Fruit fly (Drosophila melanogaster) whole organism, embryonic: Measurements from ENCODE around the gene CG6938.
A peak's percentile ranks its signal among the peaks of the same experiment; 100 is the strongest.

Experiments
- Blimp-1 ChIP-seq: fragments of 200-800 bp; sonication (Bioruptor generic); optimal IDR thresholded peaks from 3 replicates; lab custom pipeline; 2018; ENCODE audit warnings: missing biosample characterization, missing genetic modification characterization, mild to moderate bottlenecking, moderate library complexity, missing genetic modification reagents
- CG11504 ChIP-seq: fragments of 200-800 bp; sonication (Bioruptor generic); optimal IDR thresholded peaks from 3 replicates; lab custom pipeline; 2019; ENCODE audit warnings: missing biosample characterization, mild to moderate bottlenecking, missing genetic modification characterization, moderate library complexity
- CG11696 ChIP-seq: fragments of 200-800 bp; sonication (Bioruptor generic); IDR thresholded peaks from 2 replicates; pipeline ENCODE4 v1.3.6; 2022; ENCODE audit warnings: missing biosample characterization, missing genetic modification characterization
- CG12236 ChIP-seq: fragments of 200-800 bp; sonication (Bioruptor generic); optimal IDR thresholded peaks from 2 replicates; lab custom pipeline; 2016; ENCODE audit warnings: missing biosample characterization, missing genetic modification characterization
- CG12659 ChIP-seq: fragments of 200-800 bp; sonication (Bioruptor generic); optimal IDR thresholded peaks from 3 replicates; lab custom pipeline; 2017; ENCODE audit warnings: mild to moderate bottlenecking, missing biosample characterization, missing genetic modification reagents, missing genetic modification characterization
- CG15479 ChIP-seq: fragments of 200-800 bp; sonication (Bioruptor generic); optimal IDR thresholded peaks from 3 replicates; lab custom pipeline; 2019; ENCODE audit warnings: missing biosample characterization, mild to moderate bottlenecking, missing genetic modification characterization, moderate library complexity
- CG17359 ChIP-seq: fragments of 200-800 bp; sonication (Bioruptor generic); optimal IDR thresholded peaks from 3 replicates; lab custom pipeline; 2018; ENCODE audit warnings: missing biosample characterization, mild to moderate bottlenecking, missing genetic modification characterization, moderate library complexity
- CG18262 ChIP-seq: fragments of 200-800 bp; optimal IDR thresholded peaks from 3 replicates; lab custom pipeline; 2019; ENCODE audit warnings: missing biosample characterization, mild to moderate bottlenecking, missing genetic modification characterization, moderate library complexity
- CG2678 ChIP-seq: fragments of 200-800 bp; sonication (Bioruptor generic); optimal IDR thresholded peaks from 3 replicates; lab custom pipeline; 2019; ENCODE audit warnings: missing biosample characterization, mild to moderate bottlenecking, missing genetic modification characterization, moderate library complexity
- CG2712 ChIP-seq: fragments of 200-800 bp; optimal IDR thresholded peaks from 3 replicates; lab custom pipeline; 2019; ENCODE audit warnings: missing biosample characterization, mild to moderate bottlenecking, missing genetic modification characterization, moderate library complexity
- CG30020 ChIP-seq: fragments of 200-800 bp; optimal IDR thresholded peaks from 2 replicates; lab custom pipeline; 2019; ENCODE audit warnings: missing biosample characterization, mild to moderate bottlenecking, missing genetic modification characterization, moderate library complexity
- CG31441 ChIP-seq: fragments of 200-800 bp; sonication (Bioruptor generic); IDR thresholded peaks from 2 replicates; pipeline ENCODE4 v1.3.6; 2022; ENCODE audit warnings: missing biosample characterization, missing genetic modification characterization
- CG6791 ChIP-seq: fragments of 200-800 bp; sonication (Bioruptor generic); IDR thresholded peaks from 3 replicates; pipeline ENCODE4 v1.3.6; 2022; ENCODE audit warnings: missing biosample characterization, missing genetic modification characterization; ENCODE audit not compliant: partially characterized antibody
- CG8359 ChIP-seq: fragments of 200-800 bp; sonication (Bioruptor generic); optimal IDR thresholded peaks from 2 replicates; lab custom pipeline; 2017; ENCODE audit warnings: missing biosample characterization, mild to moderate bottlenecking, missing genetic modification characterization, borderline replicate concordance
- D19B ChIP-seq: fragments of 200-800 bp; sonication (Bioruptor generic); optimal IDR thresholded peaks from 2 replicates; lab custom pipeline; 2017; ENCODE audit warnings: missing biosample characterization, mild to moderate bottlenecking, missing genetic modification characterization
- Drgx ChIP-seq: fragments of 200-800 bp; sonication (Bioruptor generic); IDR thresholded peaks from 2 replicates; pipeline ENCODE4 v1.3.6; 2022; ENCODE audit warnings: missing biosample characterization, missing genetic modification characterization
- Hr51 ChIP-seq, 2 experiments: fragments of 200-800 bp; sonication (Bioruptor generic); optimal IDR thresholded peaks; 2 replicates in 1 of 2; 3 replicates in 1 of 2; lab custom pipeline; 2016 to 2018; ENCODE audit warnings: missing biosample characterization in 2 of 2, missing genetic modification characterization in 2 of 2, mild to moderate bottlenecking in 1 of 2, moderate library complexity in 1 of 2
- Sox102F ChIP-seq: fragments of 200-800 bp; sonication (Bioruptor generic); optimal IDR thresholded peaks from 2 replicates; lab custom pipeline; 2018; ENCODE audit warnings: missing biosample characterization, mild to moderate bottlenecking, missing genetic modification characterization, moderate library complexity
- Ssrp ChIP-seq: fragments of 200-800 bp; sonication (Bioruptor generic); optimal IDR thresholded peaks from 2 replicates; lab custom pipeline; 2018; ENCODE audit warnings: missing biosample characterization, mild to moderate bottlenecking, missing genetic modification characterization, moderate library complexity
- Xrp1 ChIP-seq: fragments of 200-800 bp; sonication (Bioruptor generic); IDR thresholded peaks from 2 replicates; pipeline ENCODE4 v1.3.6; 2022; ENCODE audit warnings: missing biosample characterization, missing genetic modification characterization
- al ChIP-seq: fragments of 200-800 bp; sonication (Bioruptor generic); IDR thresholded peaks from 2 replicates; pipeline ENCODE4 v1.3.6; 2022; ENCODE audit warnings: missing biosample characterization, missing genetic modification characterization
- az2 ChIP-seq: fragments of 200-800 bp; sonication (Bioruptor generic); optimal IDR thresholded peaks from 3 replicates; lab custom pipeline; 2016; ENCODE audit warnings: missing biosample characterization, missing genetic modification characterization
- br ChIP-seq: fragments of >200 bp; optimal IDR thresholded peaks from 2 replicates; lab custom pipeline; 2017
- bsh ChIP-seq, 2 experiments: fragments of 200-800 bp; sonication (Bioruptor generic); optimal IDR thresholded peaks; 2 replicates each; lab custom pipeline; 2017 to 2018; ENCODE audit warnings: mild to moderate bottlenecking in 2 of 2, missing biosample characterization in 2 of 2, missing genetic modification characterization in 2 of 2, moderate library complexity in 1 of 2
- cato ChIP-seq: fragments of 200-800 bp; sonication (Bioruptor generic); optimal IDR thresholded peaks from 2 replicates; lab custom pipeline; 2016; ENCODE audit warnings: missing biosample characterization, missing genetic modification characterization, borderline replicate concordance
- disco-r ChIP-seq: fragments of 200-800 bp; sonication (Bioruptor generic); optimal IDR thresholded peaks from 2 replicates; lab custom pipeline; 2016; ENCODE audit warnings: missing biosample characterization, missing genetic modification characterization
- dmrt11E ChIP-seq: fragments of 200-800 bp; sonication (Bioruptor generic); optimal IDR thresholded peaks from 3 replicates; lab custom pipeline; 2018; ENCODE audit warnings: missing biosample characterization, mild to moderate bottlenecking, missing genetic modification characterization, moderate library complexity
- ems ChIP-seq: fragments of 200-800 bp; sonication (Bioruptor generic); optimal IDR thresholded peaks from 3 replicates; lab custom pipeline; 2016; ENCODE audit warnings: missing biosample characterization, missing genetic modification characterization
- fd102C ChIP-seq: fragments of 200-800 bp; sonication (Bioruptor generic); optimal IDR thresholded peaks from 2 replicates; lab custom pipeline; 2018; ENCODE audit warnings: missing biosample characterization, mild to moderate bottlenecking, missing genetic modification characterization, moderate library complexity
- gem ChIP-seq: fragments of 200-800 bp; sonication (Bioruptor generic); optimal IDR thresholded peaks from 2 replicates; lab custom pipeline; 2019; ENCODE audit warnings: missing biosample characterization, mild to moderate bottlenecking, missing genetic modification characterization, moderate library complexity
- insv ChIP-seq, 2 experiments: fragments of 200-800 bp; sonication (Bioruptor generic); optimal IDR thresholded peaks; 3 replicates each; lab custom pipeline; 2016 to 2018; ENCODE audit warnings: missing biosample characterization in 2 of 2, missing genetic modification characterization in 2 of 2
- kay ChIP-seq: fragments of 200-800 bp; sonication (Bioruptor generic); optimal IDR thresholded peaks from 2 replicates; lab custom pipeline; 2016; ENCODE audit warnings: missing biosample characterization, missing genetic modification characterization
- lola ChIP-seq, 3 experiments: fragments of >200 bp in 2 of 3; fragments of 200-800 bp in 1 of 3; sonication (Bioruptor generic) in 1 of 3; optimal IDR thresholded peaks; 2 replicates each; lab custom pipeline; 2017 to 2019; ENCODE audit warnings: missing biosample characterization in 3 of 3, missing genetic modification characterization in 3 of 3, mild to moderate bottlenecking in 1 of 3, moderate library complexity in 1 of 3
- oc ChIP-seq: fragments of 200-800 bp; sonication (Bioruptor generic); optimal IDR thresholded peaks from 2 replicates; lab custom pipeline; 2018; ENCODE audit warnings: missing biosample characterization, mild to moderate bottlenecking, missing genetic modification characterization, moderate library complexity
- peb ChIP-seq: fragments of 200-800 bp; sonication (Bioruptor generic); IDR thresholded peaks from 2 replicates; pipeline ENCODE4 v1.3.6; 2022; ENCODE audit warnings: missing biosample characterization, missing genetic modification characterization
- phol ChIP-seq: fragments of 200-800 bp; sonication (Bioruptor generic); optimal IDR thresholded peaks from 3 replicates; lab custom pipeline; 2018; ENCODE audit warnings: missing biosample characterization, mild to moderate bottlenecking, missing genetic modification characterization, moderate library complexity
- row ChIP-seq: fragments of 200-800 bp; sonication (Bioruptor generic); IDR thresholded peaks from 3 replicates; pipeline ENCODE4 v1.3.6; 2022; ENCODE audit warnings: missing biosample characterization, missing genetic modification characterization
- sens ChIP-seq: fragments of 200-800 bp; sonication (Bioruptor generic); peaks from one replicate; lab custom pipeline; 2016; ENCODE audit warnings: missing biosample characterization, missing genetic modification characterization
- slou ChIP-seq: fragments of 200-800 bp; sonication (Bioruptor generic); optimal IDR thresholded peaks from 3 replicates; lab custom pipeline; 2016; ENCODE audit warnings: missing biosample characterization, missing genetic modification characterization
- unpg ChIP-seq: fragments of 200-800 bp; sonication (Bioruptor generic); optimal IDR thresholded peaks from 3 replicates; lab custom pipeline; 2018; ENCODE audit warnings: missing biosample characterization, mild to moderate bottlenecking, missing genetic modification characterization, moderate library complexity
- wor ChIP-seq: fragments of 200-800 bp; sonication (Bioruptor generic); IDR thresholded peaks from 2 replicates; pipeline ENCODE4 v1.3.6; 2022; ENCODE audit warnings: missing biosample characterization, missing genetic modification characterization

Gene CG6938

dm6 chr3L:12023137-12023792 lies 38.6 kb downstream of the CG6938 start:
- TF ChIP-seq bsh (GFP tag; optimal IDR thresholded peaks at IDR 0.05; lab: Kevin White, UChicago) (peak in 1 of 2 experiments; percentile 28), CG18262 (peak; percentile 18), Blimp-1 (GFP tag; lab: Kevin White, UChicago) (peak; percentile 29), D19B (GFP tag; lab: Kevin White, UChicago) (no peak), CG11696 (GFP tag; lab: Robert Waterston, UW) (peak; percentile 65; the same call in 1 of the 2 replicates), Drgx (peak; percentile 56; the same call in 1 of the 2 replicates), br (lab: Kevin White, UChicago) (no peak), dmrt11E (tag; lab: Kevin White, UChicago) (peak; percentile 9), CG2678 (peak; percentile 9), CG12659 (no peak), lola (GFP tag; optimal IDR thresholded peaks at IDR 0.05; lab: Kevin White, UChicago) (peak in 1 of 3 experiments; percentile 1), CG2712 (tag; lab: Kevin White, UChicago) (peak; percentile 6), peb (GFP tag; lab: Robert Waterston, UW) (no peak), CG8359 (GFP tag; lab: Kevin White, UChicago) (peak; percentile 97), CG11504 (tag; lab: Kevin White, UChicago) (peak; percentile 41), unpg (GFP tag; lab: Kevin White, UChicago) (peak; percentile 1), gem (tag; lab: Kevin White, UChicago) (peak; percentile 35), kay (GFP tag; lab: Kevin White, UChicago) (no peak), Ssrp (tag; lab: Kevin White, UChicago) (peak; percentile 33), ems (GFP tag; lab: Kevin White, UChicago) (no peak), Sox102F (GFP tag; lab: Kevin White, UChicago) (peak; percentile 41), Hr51 (GFP tag; optimal IDR thresholded peaks at IDR 0.05; lab: Kevin White, UChicago) (peak in 1 of 2 experiments; percentile 13), slou (GFP tag; lab: Kevin White, UChicago) (no peak), CG17359 (tag; lab: Kevin White, UChicago) (peak; percentile 44), sens (peak; percentile 8), row (GFP tag; lab: Robert Waterston, UW) (peak; percentile 41; the same call in 1 of the 3 replicates), CG31441 (GFP tag; lab: Robert Waterston, UW) (0 out of 2 replicates have a peak, but pooled peaks have one; percentile 25), cato (GFP tag; lab: Kevin White, UChicago) (no peak), disco-r (no peak), wor (GFP tag; lab: Robert Waterston, UW) (no peak), Xrp1 (peak; percentile 14; the same call in 1 of the 2 replicates), phol (tag; lab: Kevin White, UChicago) (peak; percentile 5), az2 (GFP tag; lab: Kevin White, UChicago) (peak; percentile 1)
- TF ChIP-seq, all 482 proteins: peak for 23

dm6 chr3L:12024947-12025346 lies 40.2 kb downstream of the CG6938 start:
- TF ChIP-seq oc (no peak), CG12236 (GFP tag; lab: Kevin White, UChicago) (no peak), Blimp-1 (GFP tag; lab: Kevin White, UChicago) (peak; percentile 10), row (GFP tag; lab: Robert Waterston, UW) (0 out of 3 replicates have a peak, but pooled peaks have one; percentile 9), gem (tag; lab: Kevin White, UChicago) (peak; percentile 38), Sox102F (GFP tag; lab: Kevin White, UChicago) (peak; percentile 29), insv (GFP tag; optimal IDR thresholded peaks at IDR 0.05; lab: Kevin White, UChicago) (no peak), fd102C (GFP tag; lab: Kevin White, UChicago) (no peak), al (GFP tag; lab: Robert Waterston, UW) (no peak), CG15479 (GFP tag; lab: Kevin White, UChicago) (no peak), sens (peak; percentile 8), bsh (GFP tag; optimal IDR thresholded peaks at IDR 0.05; lab: Kevin White, UChicago) (peak in 1 of 2 experiments; percentile 33), CG6791 (no peak), CG30020 (no peak), CG17359 (tag; lab: Kevin White, UChicago) (peak; percentile 6)
